Fruit fly (Drosophila melanogaster): ENCODE data around the gene nAChRbeta2.
A peak's percentile ranks its signal among the peaks of the same experiment; 100 is the strongest.

nAChRbeta2 gene

dm6 chr3R:24518150-24518580 is 3.3 kb upstream of the nAChRbeta2 start, which contains the start of gene Pp1alpha-96A (continued):
- TF ChIP-seq unc-4 (GFP tag; IDR thresholded peaks at IDR 0.05; ENCODE audit: partially characterized antibody): peak; percentile 88
- TF ChIP-seq Dad (GFP tag; optimal IDR thresholded peaks at IDR 0.05): no peak
- TF ChIP-seq crc (GFP tag; optimal IDR thresholded peaks at IDR 0.05): no peak
- TF ChIP-seq emc (GFP tag; optimal IDR thresholded peaks at IDR 0.05): no peak
- no peak for TF ChIP-seq H15 (GFP tag; IDR thresholded peaks at IDR 0.05)
- no peak for TF ChIP-seq pros (GFP tag; optimal IDR thresholded peaks at IDR 0.05)
- peak; percentile 22 for TF ChIP-seq zen (tag; optimal IDR thresholded peaks at IDR 0.05)
- peak; percentile 61 for TF ChIP-seq CG15514 (GFP tag; optimal IDR thresholded peaks at IDR 0.05)
- TF ChIP-seq CG3726 (GFP tag; IDR thresholded peaks at IDR 0.05): no peak
- TF ChIP-seq tap (tag; optimal IDR thresholded peaks at IDR 0.05): no peak
- TF ChIP-seq pan (optimal IDR thresholded peaks at IDR 0.05): no peak
- no peak for TF ChIP-seq pan (GFP tag; optimal IDR thresholded peaks at IDR 0.05 in 1 of 2, IDR thresholded peaks at IDR 0.05 in 1 of 2)
- no peak for TF ChIP-seq CG11695 (GFP tag; IDR thresholded peaks at IDR 0.05)
- TF ChIP-seq scrt (GFP tag; optimal IDR thresholded peaks at IDR 0.05): no peak
- TF ChIP-seq otp (GFP tag; IDR thresholded peaks at IDR 0.05): no peak
- TF ChIP-seq Neu2 (GFP tag; optimal IDR thresholded peaks at IDR 0.05; ENCODE audit: borderline replicate concordance): peak; percentile 85
- no peak for TF ChIP-seq CG15601 (tag; optimal IDR thresholded peaks at IDR 0.05)
- no peak for TF ChIP-seq CG11085 (GFP tag; IDR thresholded peaks at IDR 0.05)
- TF ChIP-seq CG6791 (GFP tag; IDR thresholded peaks at IDR 0.05; ENCODE audit: partially characterized antibody): peak; percentile 91
- no peak for TF ChIP-seq CG1832 (GFP tag; optimal IDR thresholded peaks at IDR 0.05)
- TF ChIP-seq CG2116 (GFP tag; optimal IDR thresholded peaks at IDR 0.05): peak; percentile 60
- no peak for TF ChIP-seq cad (GFP tag; optimal IDR thresholded peaks at IDR 0.05)
- peak; percentile 85 for TF ChIP-seq YL-1 (GFP tag; optimal IDR thresholded peaks at IDR 0.05)
- no peak for TF ChIP-seq CG7372 (GFP tag; IDR thresholded peaks at IDR 0.05)
- no peak for TF ChIP-seq dysf (GFP tag; IDR thresholded peaks at IDR 0.05)
- no peak for TF ChIP-seq peb (GFP tag; IDR thresholded peaks at IDR 0.05)
- TF ChIP-seq CG8388 (GFP tag; optimal IDR thresholded peaks at IDR 0.05): no peak
- TF ChIP-seq Opbp (GFP tag; IDR thresholded peaks at IDR 0.05; ENCODE audit: partially characterized antibody): peak; percentile 93
- no peak for TF ChIP-seq Lim3 (GFP tag; IDR thresholded peaks at IDR 0.05)
- no peak for TF ChIP-seq Spps (tag; optimal IDR thresholded peaks at IDR 0.05)
- no peak for TF ChIP-seq Chrac-16 (GFP tag; optimal IDR thresholded peaks at IDR 0.05)
- TF ChIP-seq HLH54F (GFP tag; optimal IDR thresholded peaks at IDR 0.05): no peak
- TF ChIP-seq Fer3 (tag; optimal IDR thresholded peaks at IDR 0.05): no peak
- TF ChIP-seq klu (GFP tag; IDR thresholded peaks at IDR 0.05): no peak
- TF ChIP-seq jing (GFP tag; optimal IDR thresholded peaks at IDR 0.05): no peak
- TF ChIP-seq CG17328 (GFP tag; IDR thresholded peaks at IDR 0.05): 0 out of 2 replicates have a peak, but pooled peaks have one; percentile 5
- peak; percentile 21 for TF ChIP-seq CG9727 (GFP tag; optimal IDR thresholded peaks at IDR 0.05)
- TF ChIP-seq wek (GFP tag; optimal IDR thresholded peaks at IDR 0.05): no peak
- no peak for TF ChIP-seq sim (GFP tag; IDR thresholded peaks at IDR 0.05)
- no peak for TF ChIP-seq dati (GFP tag; IDR thresholded peaks at IDR 0.05)
- no peak for TF ChIP-seq Optix (GFP tag; IDR thresholded peaks at IDR 0.05)
- no peak for TF ChIP-seq CG16815 (GFP tag; optimal IDR thresholded peaks at IDR 0.05)
- TF ChIP-seq cas (GFP tag; IDR thresholded peaks at IDR 0.05): no peak
- no peak for TF ChIP-seq Vsx1 (GFP tag; optimal IDR thresholded peaks at IDR 0.05)
- peak; percentile 67 for TF ChIP-seq gfzf (GFP tag; optimal IDR thresholded peaks at IDR 0.05)
- no peak for TF ChIP-seq cwo (GFP tag; optimal IDR thresholded peaks at IDR 0.05)
- TF ChIP-seq Bdp1 (GFP tag; optimal IDR thresholded peaks at IDR 0.05): no peak
- TF ChIP-seq hth (optimal IDR thresholded peaks at IDR 0.05): no peak
- peak; percentile 87 for TF ChIP-seq CG16813 (GFP tag; IDR thresholded peaks at IDR 0.05; ENCODE audit: partially characterized antibody)
- TF ChIP-seq amos (GFP tag; IDR thresholded peaks at IDR 0.05; ENCODE audit: partially characterized antibody): peak; percentile 92
- peak; percentile 15 for TF ChIP-seq CG3163 (GFP tag; optimal IDR thresholded peaks at IDR 0.05)
- TF ChIP-seq en (GFP tag; optimal IDR thresholded peaks at IDR 0.05): no peak
